Comparison of ENCODE assay signal across 1 fruit fly cellular context in genomic region chr3R:11457286-11457685, dm6.
TF ChIP-seq lines count a peak whose summit lies in the region.

No protein-coding gene starts in this region.

TF ChIP-seq in whole organism, embryonic, 481 proteins besides CTCF, POLR2A, EP300 and RAD21 (continued from another document):
- TF ChIP-seq Six4 (GFP tag; optimal IDR thresholded peaks at IDR 0.05; lab: Kevin White, UChicago) (no peak), CG32772 (GFP tag; IDR thresholded peaks at IDR 0.05; lab: Robert Waterston, UW) (no peak), D (optimal IDR thresholded peaks at IDR 0.05; lab: Kevin White, UChicago) (no peak), D (GFP tag; optimal IDR thresholded peaks at IDR 0.05; lab: Kevin White, UChicago) (no peak), Lim3 (GFP tag; IDR thresholded peaks at IDR 0.05; lab: Robert Waterston, UW) (no peak), Nf-YB (GFP tag; optimal IDR thresholded peaks at IDR 0.05; lab: Kevin White, UChicago) (no peak), pb (GFP tag; optimal IDR thresholded peaks at IDR 0.05; lab: Kevin White, UChicago) (no peak), ssp (GFP tag; IDR thresholded peaks at IDR 0.05; lab: Robert Waterston, UW) (no peak), sd (tag; optimal IDR thresholded peaks at IDR 0.05; lab: Kevin White, UChicago) (peak; percentile 80), Scr (GFP tag; IDR thresholded peaks at IDR 0.05; lab: Robert Waterston, UW; ENCODE audit: partially characterized antibody) (no peak), Ssrp (tag; optimal IDR thresholded peaks at IDR 0.05; lab: Kevin White, UChicago) (no peak), nerfin-2 (GFP tag; IDR thresholded peaks at IDR 0.05; lab: Robert Waterston, UW; ENCODE audit: partially characterized antibody) (no peak), chinmo (GFP tag; IDR thresholded peaks at IDR 0.05; lab: Robert Waterston, UW; ENCODE audit: partially characterized antibody) (peak; percentile 61; the same call in 2 of the 4 replicates), Rfx (GFP tag; IDR thresholded peaks at IDR 0.05; lab: Robert Waterston, UW) (no peak), CG10274 (GFP tag; optimal IDR thresholded peaks at IDR 0.05; lab: Kevin White, UChicago) (no peak), sens (GFP tag; lab: Kevin White, UChicago) (peak; percentile 47), CG31224 (GFP tag; IDR thresholded peaks at IDR 0.05; lab: Robert Waterston, UW) (peak; percentile 94), Kr (GFP tag; optimal IDR thresholded peaks at IDR 0.05; lab: Kevin White, UChicago) (no peak)
